Worm (Caenorhabditis elegans) whole organism, mixed stage, embryonic: Measurements from ENCODE around the gene C08F11.12.

Experiments used
- blmp-1 ChIP-seq: fragments of 150-350 bp; optimal IDR thresholded peaks from 2 replicates; lab custom pipeline; 2014; ENCODE audit warnings: missing biosample characterization, missing genetic modification characterization
- elt-1 ChIP-seq: sonication (generic microtip); optimal IDR thresholded peaks from 2 replicates; lab custom pipeline; 2017; ENCODE audit warnings: missing genetic modification characterization, mild to moderate bottlenecking, missing compliant biosample characterization, antibody characterized with exemption, moderate library complexity, borderline replicate concordance; ENCODE audit not compliant: insufficient read depth
- hlh-1 ChIP-seq: fragments of 150-350 bp; optimal IDR thresholded peaks from 2 replicates; lab custom pipeline; 2014; ENCODE audit warnings: missing biosample characterization, missing genetic modification reagents, missing genetic modification characterization
- unc-39 ChIP-seq: fragments of 150-350 bp; optimal IDR thresholded peaks from 2 replicates; lab custom pipeline; 2014; ENCODE audit warnings: missing biosample characterization, missing genetic modification characterization
- ztf-11 ChIP-seq: fragments of 150-350 bp; optimal IDR thresholded peaks from 2 replicates; lab custom pipeline; 2014; ENCODE audit warnings: missing biosample characterization, missing genetic modification characterization

- TF ChIP-seq blmp-1 (tag; lab: Kevin White, UChicago) (no peak), ztf-11 (tag; lab: Kevin White, UChicago) (no peak), elt-1 (tag; lab: Kevin White, UChicago) (no peak), hlh-1 (peak; percentile 29), unc-39 (tag; lab: Kevin White, UChicago) (no peak)
Measured at ce11 chrIV:13694600-13694999, 43.3 kb upstream of the C08F11.12 start.
